Fruit fly (Drosophila melanogaster): Measurements from ENCODE around the gene MED10.
A peak's percentile ranks its signal among the peaks of the same experiment; 100 is the strongest.

MED10 gene

DNA sequence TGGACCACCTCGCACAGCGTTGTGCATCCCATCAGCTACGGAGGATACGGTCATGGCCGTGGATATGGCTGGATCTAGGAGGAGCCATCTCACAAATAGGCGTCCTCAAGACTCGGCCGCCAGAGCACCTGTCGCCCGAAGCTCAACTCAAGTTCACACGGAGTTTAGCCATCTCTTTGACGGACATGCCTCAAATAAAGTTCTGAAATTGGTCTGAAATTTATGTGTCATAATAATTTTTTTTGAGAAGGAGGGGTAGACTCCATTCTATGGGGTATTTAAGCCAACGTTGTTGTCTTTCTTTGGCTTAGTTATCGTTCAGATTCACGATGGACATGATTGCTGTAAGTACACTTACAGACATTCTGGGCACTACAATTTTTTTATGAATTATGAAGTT is 31.2 kb downstream of the MED10 start, which contains the start of gene CG13070:
Gene CG13070 (plus strand): TSS at position 301 of the 400 bp plus-strand sequence.
- TF ChIP-seq CG16815 (GFP tag; optimal IDR thresholded peaks at IDR 0.05) = no peak
- no peak for TF ChIP-seq CG2116 (GFP tag; optimal IDR thresholded peaks at IDR 0.05)
- no peak for TF ChIP-seq Dek (tag; optimal IDR thresholded peaks at IDR 0.05)
- TF ChIP-seq dati (GFP tag; IDR thresholded peaks at IDR 0.05) = no peak
- TF ChIP-seq unpg (GFP tag; optimal IDR thresholded peaks at IDR 0.05) = no peak
- no peak for TF ChIP-seq CG18262 (tag; optimal IDR thresholded peaks at IDR 0.05)
- no peak for TF ChIP-seq TFAM (GFP tag; optimal IDR thresholded peaks at IDR 0.05)
- no peak for TF ChIP-seq bigmax (GFP tag; optimal IDR thresholded peaks at IDR 0.05)
- TF ChIP-seq CG30431 (GFP tag; optimal IDR thresholded peaks at IDR 0.05) = no peak
- TF ChIP-seq fd102C (GFP tag; optimal IDR thresholded peaks at IDR 0.05) = no peak
- no peak for TF ChIP-seq CG4360 (GFP tag; IDR thresholded peaks at IDR 0.05)
- no peak for TF ChIP-seq eve (GFP tag; optimal IDR thresholded peaks at IDR 0.05)
- no peak for TF ChIP-seq Trl (optimal IDR thresholded peaks at IDR 0.05)
- no peak for TF ChIP-seq Trl (GFP tag; optimal IDR thresholded peaks at IDR 0.05)
- TF ChIP-seq prd (optimal IDR thresholded peaks at IDR 0.05) = no peak
- no peak for TF ChIP-seq prd (GFP tag; IDR thresholded peaks at IDR 0.05)
- TF ChIP-seq Awh (GFP tag; IDR thresholded peaks at IDR 0.05) = no peak

DNA sequence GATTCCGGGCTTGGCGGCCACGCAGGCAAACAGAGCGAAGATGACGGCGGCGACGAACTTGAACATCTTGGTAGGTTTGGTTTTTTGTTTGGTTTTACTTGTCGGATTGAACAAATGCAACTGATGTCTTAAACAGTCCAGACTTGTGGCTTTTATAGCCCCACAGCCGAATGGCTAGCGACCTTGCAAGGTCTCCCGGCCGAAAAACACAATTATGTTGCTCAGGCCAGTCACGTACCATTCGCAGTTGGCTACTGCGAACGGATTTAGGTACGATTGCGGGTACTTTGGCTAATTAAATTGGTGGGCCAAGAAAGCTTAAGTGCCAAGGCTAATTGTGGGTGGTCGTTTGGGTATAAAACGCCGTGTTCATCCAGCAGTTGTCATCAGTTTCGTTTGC is 33.1 kb downstream of the MED10 start, which contains the start of the genes CG13051 and CG13069:
Gene CG13051 (minus strand): TSS at position 101 of the 400 bp plus-strand sequence.
Gene CG13069 (plus strand): TSS at position 386 of the 400 bp plus-strand sequence.
- TF ChIP-seq sisA (GFP tag; IDR thresholded peaks at IDR 0.05) (no peak), chinmo (GFP tag; IDR thresholded peaks at IDR 0.05; ENCODE audit: partially characterized antibody) (0 out of 4 replicates have a peak, but pooled peaks have one; percentile 15)

DNA sequence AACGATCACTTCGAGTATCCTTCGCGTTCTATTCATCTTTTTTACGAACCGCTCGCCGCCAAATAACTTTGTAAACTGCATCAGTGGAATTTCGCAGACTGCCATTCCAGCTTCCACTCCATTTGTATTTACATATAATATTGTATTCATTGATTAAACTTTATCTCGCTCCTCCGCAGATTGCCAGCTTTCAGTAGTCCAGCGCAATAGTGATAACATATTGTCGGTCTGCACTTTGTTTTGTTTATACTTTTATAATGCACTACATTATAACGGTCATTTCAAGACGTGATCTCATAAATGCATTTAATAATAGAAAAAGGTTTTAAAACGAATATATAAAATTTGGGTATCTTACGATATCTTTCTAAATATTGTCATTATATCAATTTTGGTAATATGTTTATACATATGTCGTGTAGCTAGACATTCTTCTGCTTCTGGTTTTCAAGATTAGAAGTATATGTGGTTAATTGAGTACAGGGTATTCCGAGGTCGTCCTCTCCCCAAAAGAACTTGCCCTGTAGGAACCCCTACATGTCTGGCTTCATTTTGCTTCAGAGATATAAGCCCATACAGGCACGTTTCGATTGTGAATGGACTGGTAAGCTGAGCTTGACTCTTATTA is 36.3 kb downstream of the MED10 start, which contains the start of gene CG4950:
Gene CG4950 (minus strand): TSS at position 51 of the 628 bp plus-strand sequence.
- TF ChIP-seq CG13287 (GFP tag; IDR thresholded peaks at IDR 0.05; ENCODE audit: partially characterized antibody) = no peak
- TF ChIP-seq ERR (GFP tag; optimal IDR thresholded peaks at IDR 0.05) = no peak
- no peak for TF ChIP-seq CG30431 (GFP tag; optimal IDR thresholded peaks at IDR 0.05)
- peak in 1 of 2 experiments; percentile 9 for TF ChIP-seq bsh (GFP tag; optimal IDR thresholded peaks at IDR 0.05)
- peak; percentile 15 for TF ChIP-seq nom (GFP tag; optimal IDR thresholded peaks at IDR 0.05)
- TF ChIP-seq E2f2 (GFP tag; IDR thresholded peaks at IDR 0.05) = no peak
- TF ChIP-seq CG18011 (GFP tag; optimal IDR thresholded peaks at IDR 0.05) = no peak

DNA sequence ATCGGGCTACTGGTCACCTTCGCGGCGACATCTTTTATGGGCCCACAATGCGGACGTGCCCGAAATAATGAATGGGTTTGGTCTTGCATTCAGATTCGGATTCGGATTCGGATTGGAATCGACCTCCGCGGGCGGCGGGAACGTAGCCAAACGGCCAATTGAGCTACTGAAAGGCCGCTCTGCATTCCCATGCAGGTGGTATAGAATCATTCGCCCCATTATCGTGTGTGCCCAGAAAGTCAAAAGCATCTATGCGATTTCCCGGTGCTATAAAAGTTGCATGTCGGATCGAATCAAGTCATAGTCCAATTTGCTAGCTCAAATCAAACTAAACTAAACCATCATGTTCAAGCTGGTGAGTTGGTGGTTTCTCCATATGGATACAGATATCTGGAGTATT is 37.2 kb downstream of the MED10 start, which contains the start of gene CG13068:
Gene CG13068 (plus strand): TSS at position 301 of the 400 bp plus-strand sequence.
- 0 out of 2 replicates have a peak, but pooled peaks have one; percentile 39 for TF ChIP-seq vvl (GFP tag; IDR thresholded peaks at IDR 0.05)
- TF ChIP-seq pzg (GFP tag; optimal IDR thresholded peaks at IDR 0.05) = no peak
- 0 out of 3 replicates have a peak, but pooled peaks have one; percentile 16 for TF ChIP-seq hb (GFP tag; IDR thresholded peaks at IDR 0.05; ENCODE audit: partially characterized antibody)

DNA sequence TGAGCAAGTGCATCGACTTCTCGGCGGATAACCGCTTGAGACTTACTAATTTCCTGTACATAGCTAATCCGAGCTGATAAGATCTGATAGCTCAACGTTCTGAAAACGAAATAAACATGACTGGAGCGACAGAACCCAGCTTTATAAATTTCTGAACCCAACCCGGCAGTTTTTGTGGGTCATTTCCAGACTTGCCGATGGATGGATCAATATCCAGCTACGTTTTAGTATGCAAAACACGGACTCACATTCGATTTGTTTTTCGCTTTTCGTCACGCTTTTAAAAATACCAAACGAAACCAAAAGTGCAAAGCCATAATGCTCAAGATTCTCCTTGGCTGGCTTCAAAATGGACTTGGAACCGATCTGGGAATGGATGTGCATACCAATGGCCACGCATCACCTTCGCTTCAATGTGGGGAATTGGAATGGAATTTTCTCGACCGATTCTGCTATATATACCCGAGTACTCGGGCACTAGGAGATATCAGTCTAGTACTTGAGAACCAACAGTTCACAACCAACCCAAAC is 39.0 kb downstream of the MED10 start, which contains the start of the genes CG34248 and CG13067:
Gene CG34248 (minus strand): TSS at position 101 of the 531 bp plus-strand sequence.
Gene CG13067 (plus strand): TSS at position 481 of the 531 bp plus-strand sequence.
- TF ChIP-seq HLH4C (GFP tag; IDR thresholded peaks at IDR 0.05; ENCODE audit: partially characterized antibody) (no peak), CG13624 (GFP tag; optimal IDR thresholded peaks at IDR 0.05) (no peak), bowl (GFP tag; IDR thresholded peaks at IDR 0.05) (no peak), Blimp-1 (GFP tag; optimal IDR thresholded peaks at IDR 0.05) (peak; percentile 80), dm (GFP tag; optimal IDR thresholded peaks at IDR 0.05) (no peak), BtbVII (GFP tag; optimal IDR thresholded peaks at IDR 0.05) (no peak), vvl (GFP tag; IDR thresholded peaks at IDR 0.05) (peak; percentile 25; the same call in 1 of the 2 replicates), Optix (GFP tag; IDR thresholded peaks at IDR 0.05) (no peak), odd (GFP tag; optimal IDR thresholded peaks at IDR 0.05) (no peak)

All from whole organism, embryonic.